Fruit fly (Drosophila melanogaster) whole organism, embryonic: ENCODE results near the gene CG7239.
A peak's percentile ranks its signal among the peaks of the same experiment; 100 is the strongest.

Experiments
- Antp ChIP-seq: fragments of 200-800 bp; sonication (Bioruptor generic); optimal IDR thresholded peaks from 3 replicates; lab custom pipeline; 2016; ENCODE audit warnings: missing biosample characterization, missing genetic modification characterization
- Atf6 ChIP-seq: fragments of 200-800 bp; sonication (Bioruptor generic); IDR thresholded peaks from 2 replicates; pipeline ENCODE4 v1.3.6; 2022; ENCODE audit warnings: missing biosample characterization, missing genetic modification characterization
- CG11504 ChIP-seq: fragments of 200-800 bp; sonication (Bioruptor generic); optimal IDR thresholded peaks from 3 replicates; lab custom pipeline; 2019; ENCODE audit warnings: missing biosample characterization, mild to moderate bottlenecking, missing genetic modification characterization, moderate library complexity
- CG12071 ChIP-seq: fragments of 200-800 bp; sonication (Bioruptor generic); optimal IDR thresholded peaks from 3 replicates; lab custom pipeline; 2018; ENCODE audit warnings: missing biosample characterization, mild to moderate bottlenecking, missing genetic modification characterization
- CG12219 ChIP-seq: fragments of 200-800 bp; sonication (Bioruptor generic); optimal IDR thresholded peaks from 3 replicates; lab custom pipeline; 2018; ENCODE audit warnings: missing biosample characterization, mild to moderate bottlenecking, missing genetic modification characterization
- CG12769 ChIP-seq: fragments of 200-800 bp; sonication (Bioruptor generic); optimal IDR thresholded peaks from 2 replicates; lab custom pipeline; 2019; ENCODE audit warnings: missing biosample characterization, mild to moderate bottlenecking, missing genetic modification characterization, moderate library complexity
- CG13775 ChIP-seq: fragments of 200-800 bp; sonication (Bioruptor generic); optimal IDR thresholded peaks from 3 replicates; lab custom pipeline; 2017; ENCODE audit warnings: missing biosample characterization, mild to moderate bottlenecking, missing genetic modification characterization
- CG14014 ChIP-seq: fragments of 200-800 bp; sonication (Bioruptor generic); IDR thresholded peaks from 2 replicates; pipeline ENCODE4 v1.3.6; 2022; ENCODE audit warnings: missing biosample characterization, missing genetic modification characterization
- CG17829 ChIP-seq: fragments of 200-800 bp; optimal IDR thresholded peaks from 2 replicates; lab custom pipeline; 2019; ENCODE audit warnings: missing biosample characterization, mild to moderate bottlenecking, missing genetic modification characterization, moderate library complexity
- CG3065 ChIP-seq: fragments of 200-800 bp; sonication (Bioruptor generic); optimal IDR thresholded peaks from 2 replicates; lab custom pipeline; 2016; ENCODE audit warnings: missing biosample characterization, missing genetic modification characterization
- CG32532 ChIP-seq: fragments of 200-800 bp; sonication (Bioruptor generic); IDR thresholded peaks from 2 replicates; pipeline ENCODE4 v1.3.6; 2022; ENCODE audit warnings: missing biosample characterization, missing genetic modification characterization
- CG3407 ChIP-seq: fragments of 200-800 bp; sonication (Bioruptor generic); optimal IDR thresholded peaks from 2 replicates; lab custom pipeline; 2018; ENCODE audit warnings: missing biosample characterization, mild to moderate bottlenecking, missing genetic modification characterization
- CG4707 ChIP-seq: fragments of 200-800 bp; sonication (Bioruptor generic); optimal IDR thresholded peaks from 2 replicates; lab custom pipeline; 2018; ENCODE audit warnings: missing biosample characterization, mild to moderate bottlenecking, missing genetic modification characterization, moderate library complexity
- CG7357 ChIP-seq: fragments of 200-800 bp; sonication (Bioruptor generic); IDR thresholded peaks from 3 replicates; pipeline ENCODE4 v1.3.6; 2022; ENCODE audit warnings: missing biosample characterization, missing genetic modification characterization
- CG8290 ChIP-seq, 3 experiments: fragments of 200-800 bp; sonication (Bioruptor generic); optimal IDR thresholded peaks; 2 replicates each; lab custom pipeline; 2016 to 2019; ENCODE audit warnings: missing biosample characterization in 3 of 3, missing genetic modification characterization in 3 of 3, mild to moderate bottlenecking in 2 of 3, moderate library complexity in 1 of 3
- CG9609 ChIP-seq: fragments of 200-800 bp; sonication (Bioruptor generic); optimal IDR thresholded peaks from 3 replicates; lab custom pipeline; 2016; ENCODE audit warnings: missing biosample characterization, missing genetic modification characterization
- Dek ChIP-seq: fragments of 200-800 bp; sonication (Bioruptor generic); optimal IDR thresholded peaks from 3 replicates; lab custom pipeline; 2019; ENCODE audit warnings: missing biosample characterization, mild to moderate bottlenecking, missing genetic modification characterization, moderate library complexity
- Drgx ChIP-seq: fragments of 200-800 bp; sonication (Bioruptor generic); IDR thresholded peaks from 2 replicates; pipeline ENCODE4 v1.3.6; 2022; ENCODE audit warnings: missing biosample characterization, missing genetic modification characterization
- Ets65A ChIP-seq: fragments of 200-800 bp; sonication (Bioruptor generic); peaks from one replicate; lab custom pipeline; 2016; ENCODE audit warnings: missing biosample characterization, missing genetic modification characterization
- Fer1 ChIP-seq: fragments of 200-800 bp; sonication (Bioruptor generic); optimal IDR thresholded peaks from 2 replicates; lab custom pipeline; 2017; ENCODE audit warnings: missing biosample characterization, mild to moderate bottlenecking, missing genetic modification characterization
- GATAe ChIP-seq: fragments of 200-800 bp; sonication (Bioruptor generic); conservative IDR thresholded peaks from 2 replicates; pipeline ENCODE4 v1.3.6; 2022; ENCODE audit warnings: missing biosample characterization, missing genetic modification characterization
- Hr3 ChIP-seq: fragments of 200-800 bp; sonication (Bioruptor generic); optimal IDR thresholded peaks from 3 replicates; lab custom pipeline; 2016; ENCODE audit warnings: missing biosample characterization, missing genetic modification characterization
- Hsf ChIP-seq: fragments of 200-800 bp; sonication (Bioruptor generic); optimal IDR thresholded peaks from 3 replicates; lab custom pipeline; 2016; ENCODE audit warnings: missing biosample characterization, missing genetic modification characterization
- Max ChIP-seq: fragments of 200-800 bp; sonication (Bioruptor generic); optimal IDR thresholded peaks from 2 replicates; lab custom pipeline; 2016; ENCODE audit warnings: missing biosample characterization, mild to moderate bottlenecking, missing genetic modification characterization
- NfI ChIP-seq: fragments of 200-800 bp; sonication (Bioruptor generic); optimal IDR thresholded peaks from 3 replicates; lab custom pipeline; 2018; ENCODE audit warnings: missing biosample characterization, mild to moderate bottlenecking, missing genetic modification characterization, moderate library complexity
- Rfx ChIP-seq: fragments of 200-800 bp; sonication (Bioruptor generic); IDR thresholded peaks from 2 replicates; pipeline ENCODE4 v1.3.6; 2022; ENCODE audit warnings: missing biosample characterization, missing genetic modification characterization
- Scr ChIP-seq: fragments of 200-800 bp; sonication (Bioruptor generic); IDR thresholded peaks from 2 replicates; pipeline ENCODE4 v1.3.6; 2022; ENCODE audit warnings: missing biosample characterization, missing genetic modification characterization; ENCODE audit not compliant: partially characterized antibody
- abd-A ChIP-seq: fragments of 200-800 bp; sonication (Bioruptor generic); optimal IDR thresholded peaks from 3 replicates; lab custom pipeline; 2019; ENCODE audit warnings: missing biosample characterization, mild to moderate bottlenecking, missing genetic modification characterization, moderate library complexity
- ara ChIP-seq: fragments of 200-800 bp; sonication (Bioruptor generic); IDR thresholded peaks from 2 replicates; pipeline ENCODE4 v1.3.6; 2022; ENCODE audit warnings: missing biosample characterization, missing genetic modification characterization
- ase ChIP-seq: fragments of 200-800 bp; sonication (Bioruptor generic); IDR thresholded peaks from 3 replicates; pipeline ENCODE4 v1.3.6; 2022; ENCODE audit warnings: missing biosample characterization, missing genetic modification characterization
- az2 ChIP-seq: fragments of 200-800 bp; sonication (Bioruptor generic); optimal IDR thresholded peaks from 3 replicates; lab custom pipeline; 2016; ENCODE audit warnings: missing biosample characterization, missing genetic modification characterization
- bbx ChIP-seq: fragments of 200-800 bp; sonication (Bioruptor generic); IDR thresholded peaks from 2 replicates; pipeline ENCODE4 v1.3.6; 2022; ENCODE audit warnings: missing biosample characterization, missing genetic modification characterization; ENCODE audit not compliant: partially characterized antibody
- bowl ChIP-seq: fragments of 200-800 bp; sonication (Bioruptor generic); IDR thresholded peaks from 2 replicates; pipeline ENCODE4 v1.3.6; 2022; ENCODE audit warnings: missing biosample characterization, missing genetic modification characterization
- btn ChIP-seq: fragments of 200-800 bp; sonication (Bioruptor generic); optimal IDR thresholded peaks from 2 replicates; lab custom pipeline; 2016; ENCODE audit warnings: missing biosample characterization, missing genetic modification characterization
- ci ChIP-seq: fragments of 200-800 bp; sonication (Bioruptor generic); IDR thresholded peaks from 3 replicates; pipeline ENCODE4 v1.3.6; 2022; ENCODE audit warnings: missing biosample characterization, missing genetic modification characterization
- cwo ChIP-seq: fragments of 200-800 bp; sonication (Bioruptor generic); optimal IDR thresholded peaks from 3 replicates; lab custom pipeline; 2017; ENCODE audit warnings: missing biosample characterization, missing genetic modification characterization, mild to moderate bottlenecking, moderate library complexity, missing genetic modification reagents
- en ChIP-seq: fragments of 200-800 bp; sonication (Bioruptor generic); optimal IDR thresholded peaks from 2 replicates; lab custom pipeline; 2016; ENCODE audit warnings: missing biosample characterization, missing genetic modification characterization
- esg ChIP-seq: fragments of 200-800 bp; sonication (Bioruptor generic); conservative IDR thresholded peaks from 2 replicates; pipeline ENCODE4 v1.3.6; 2022; ENCODE audit warnings: missing biosample characterization, missing genetic modification characterization
- fd3F ChIP-seq: fragments of 200-800 bp; sonication (Bioruptor generic); optimal IDR thresholded peaks from 2 replicates; lab custom pipeline; 2018; ENCODE audit warnings: missing biosample characterization, mild to moderate bottlenecking, missing genetic modification characterization, moderate library complexity
- gce ChIP-seq: fragments of 200-800 bp; sonication (Bioruptor generic); IDR thresholded peaks from 3 replicates; pipeline ENCODE4 v1.3.6; 2022; ENCODE audit warnings: missing biosample characterization, missing genetic modification characterization
- lab ChIP-seq: fragments of 200-800 bp; sonication (Bioruptor generic); optimal IDR thresholded peaks from 3 replicates; lab custom pipeline; 2017; ENCODE audit warnings: missing biosample characterization, missing genetic modification characterization, mild to moderate bottlenecking, moderate library complexity, missing genetic modification reagents
- lola ChIP-seq, 3 experiments: fragments of >200 bp in 2 of 3; fragments of 200-800 bp in 1 of 3; sonication (Bioruptor generic) in 1 of 3; optimal IDR thresholded peaks; 2 replicates each; lab custom pipeline; 2017 to 2019; ENCODE audit warnings: missing biosample characterization in 3 of 3, missing genetic modification characterization in 3 of 3, mild to moderate bottlenecking in 1 of 3, moderate library complexity in 1 of 3
- nerfin-2 ChIP-seq: fragments of 200-800 bp; sonication (Bioruptor generic); IDR thresholded peaks from 2 replicates; pipeline ENCODE4 v1.3.6; 2022; ENCODE audit warnings: missing biosample characterization, missing genetic modification characterization; ENCODE audit not compliant: partially characterized antibody
- sc ChIP-seq, 3 experiments: fragments of >200 bp in 2 of 3; fragments of 200-800 bp in 1 of 3; sonication (Bioruptor generic) in 1 of 3; optimal IDR thresholded peaks; 2 replicates in 2 of 3; 3 replicates in 1 of 3; lab custom pipeline; 2017; ENCODE audit warnings: mild to moderate bottlenecking in 1 of 3, missing biosample characterization in 1 of 3, missing genetic modification characterization in 1 of 3, missing genetic modification reagents in 1 of 3
- stwl ChIP-seq: fragments of 200-800 bp; sonication (Bioruptor generic); optimal IDR thresholded peaks from 3 replicates; lab custom pipeline; 2018; ENCODE audit warnings: missing biosample characterization, mild to moderate bottlenecking, missing genetic modification characterization, moderate library complexity
- unc-4 ChIP-seq: fragments of 200-800 bp; sonication (Bioruptor generic); IDR thresholded peaks from 2 replicates; pipeline ENCODE4 v1.3.6; 2022; ENCODE audit warnings: missing biosample characterization, missing genetic modification characterization; ENCODE audit not compliant: partially characterized antibody
- unpg ChIP-seq: fragments of 200-800 bp; sonication (Bioruptor generic); optimal IDR thresholded peaks from 3 replicates; lab custom pipeline; 2018; ENCODE audit warnings: missing biosample characterization, mild to moderate bottlenecking, missing genetic modification characterization, moderate library complexity
- vnd ChIP-seq: fragments of 200-800 bp; sonication (Bioruptor generic); IDR thresholded peaks from 3 replicates; pipeline ENCODE4 v1.3.6; 2022; ENCODE audit warnings: missing biosample characterization, missing genetic modification characterization; ENCODE audit not compliant: partially characterized antibody
- vvl ChIP-seq: fragments of 200-800 bp; sonication (Bioruptor generic); IDR thresholded peaks from 2 replicates; pipeline ENCODE4 v1.3.6; 2022; ENCODE audit warnings: missing biosample characterization, missing genetic modification characterization

The CG7239 gene

dm6 chr2L:5778157-5778556 is 23.9 kb upstream of the CG7239 start (continued):
- peak; percentile 34 for TF ChIP-seq Fer1
- TF ChIP-seq ci (GFP tag; lab: Robert Waterston, UW): no peak
- TF ChIP-seq unc-4 (GFP tag; lab: Robert Waterston, UW): no peak
- TF ChIP-seq CG3407 (GFP tag; lab: Kevin White, UChicago): no peak
- no peak for TF ChIP-seq gce (GFP tag; lab: Robert Waterston, UW)
- no peak for TF ChIP-seq Antp (GFP tag; lab: Kevin White, UChicago)
- no peak for TF ChIP-seq ase
- TF ChIP-seq lab: peak; percentile 63
- TF ChIP-seq Dek: no peak
- TF ChIP-seq nerfin-2 (GFP tag; lab: Robert Waterston, UW): peak; percentile 68
- no peak for TF ChIP-seq CG13775 (GFP tag; lab: Kevin White, UChicago)
- TF ChIP-seq vvl (GFP tag; lab: Robert Waterston, UW): 0 out of 2 replicates have a peak, but pooled peaks have one; percentile 11
- 0 out of 2 replicates have a peak, but pooled peaks have one; percentile 24 for TF ChIP-seq Drgx (GFP tag; lab: Robert Waterston, UW)
- TF ChIP-seq lola (GFP tag; optimal IDR thresholded peaks at IDR 0.05; lab: Kevin White, UChicago): no peak
- TF ChIP-seq sc (optimal IDR thresholded peaks at IDR 0.05; lab: Kevin White, UChicago): no peak
- no peak for TF ChIP-seq sc (GFP tag; optimal IDR thresholded peaks at IDR 0.05; lab: Kevin White, UChicago)
- no peak for TF ChIP-seq bowl (GFP tag; lab: Robert Waterston, UW)
- TF ChIP-seq CG32532: 0 out of 2 replicates have a peak, but pooled peaks have one; percentile 32
- TF ChIP-seq abd-A (tag; lab: Kevin White, UChicago): peak; percentile 5
- TF ChIP-seq CG12071 (GFP tag; lab: Kevin White, UChicago): peak; percentile 20
- TF ChIP-seq CG7357: no peak
- no peak for TF ChIP-seq en
- TF ChIP-seq vnd (GFP tag; lab: Robert Waterston, UW): peak; percentile 53
- peak; percentile 11 for TF ChIP-seq unpg (GFP tag; lab: Kevin White, UChicago)
- 0 out of 2 replicates have a peak, but pooled peaks have one; percentile 10 for TF ChIP-seq esg (GFP tag; lab: Robert Waterston, UW)
- TF ChIP-seq CG12769: peak; percentile 48
- TF ChIP-seq CG17829 (tag; lab: Kevin White, UChicago): no peak
- TF ChIP-seq ara: no peak
- peak; percentile 19; the same call in 1 of the 2 replicates for TF ChIP-seq bbx
- peak; percentile 47 for TF ChIP-seq Scr (GFP tag; lab: Robert Waterston, UW)
- no peak for TF ChIP-seq NfI (GFP tag; lab: Kevin White, UChicago)
- TF ChIP-seq CG4707 (GFP tag; lab: Kevin White, UChicago): no peak
- TF ChIP-seq stwl (tag; lab: Kevin White, UChicago): no peak
- TF ChIP-seq CG12219: no peak
- TF ChIP-seq az2 (GFP tag; lab: Kevin White, UChicago): no peak
- no peak for TF ChIP-seq btn (GFP tag; lab: Kevin White, UChicago)
- TF ChIP-seq Max (GFP tag; lab: Kevin White, UChicago): no peak
- TF ChIP-seq Hr3: no peak
- peak; percentile 51 for TF ChIP-seq CG11504 (tag; lab: Kevin White, UChicago)
- TF ChIP-seq cwo (GFP tag; lab: Kevin White, UChicago): peak; percentile 3
- 0 out of 2 replicates have a peak, but pooled peaks have one; percentile 30 for TF ChIP-seq CG14014
- TF ChIP-seq GATAe (GFP tag; lab: Robert Waterston, UW): no peak
- TF ChIP-seq Atf6: peak; percentile 37; the same call in 1 of the 2 replicates
- no peak for TF ChIP-seq Hsf (GFP tag; lab: Kevin White, UChicago)
- 0 out of 2 replicates have a peak, but pooled peaks have one; percentile 32 for TF ChIP-seq Rfx (GFP tag; lab: Robert Waterston, UW)
- no peak for TF ChIP-seq Ets65A
- no peak for TF ChIP-seq fd3F (GFP tag; lab: Kevin White, UChicago)
- no peak for TF ChIP-seq CG3065 (GFP tag; lab: Kevin White, UChicago)
- no peak for TF ChIP-seq CG8290 (GFP tag; optimal IDR thresholded peaks at IDR 0.05; lab: Kevin White, UChicago)
- TF ChIP-seq CG8290 (tag; optimal IDR thresholded peaks at IDR 0.05; lab: Kevin White, UChicago): peak in 1 of 2 experiments; percentile 21
- TF ChIP-seq CG9609: peak; percentile 6
